Worm (Caenorhabditis elegans): ENCODE data around the gene ttr-39.

Gene ttr-39

ce11 chrIV:10085401-10086187, 4.1 kb downstream of the ttr-39 start, which contains the start of the genes col-2 and ndc-80 (continued):
- TF ChIP-seq ceh-2 (tag; optimal IDR thresholded peaks at IDR 0.05) (peak; percentile 67), ceh-34 (tag; optimal IDR thresholded peaks at IDR 0.05) (peak; percentile 57), ceh-19 (GFP tag; optimal IDR thresholded peaks at IDR 0.05) (no peak), unc-3 (GFP tag; conservative IDR thresholded peaks at IDR 0.05) (no peak), unc-3 (tag; optimal IDR thresholded peaks at IDR 0.05) (no peak), pha-4 (tag; optimal IDR thresholded peaks at IDR 0.05) (no peak), lim-6 (tag; optimal IDR thresholded peaks at IDR 0.05) (peak; percentile 33), ceh-31 (tag; optimal IDR thresholded peaks at IDR 0.05) (peak; percentile 90), ceh-9 (tag; optimal IDR thresholded peaks at IDR 0.05) (no peak), ref-2 (tag; optimal IDR thresholded peaks at IDR 0.05) (peak; percentile 48), tbx-7 (tag; optimal IDR thresholded peaks at IDR 0.05) (peak; percentile 57), lin-11 (tag; optimal IDR thresholded peaks at IDR 0.05) (no peak), fkh-6 (tag; optimal IDR thresholded peaks at IDR 0.05) (peak; percentile 36), nfya-1 (tag; optimal IDR thresholded peaks at IDR 0.05) (peak; percentile 51), hlh-13 (GFP tag; optimal IDR thresholded peaks at IDR 0.05) (no peak), rnt-1 (tag; optimal IDR thresholded peaks at IDR 0.05) (peak; percentile 25), unc-55 (GFP tag; optimal IDR thresholded peaks at IDR 0.05) (no peak)

DNA sequence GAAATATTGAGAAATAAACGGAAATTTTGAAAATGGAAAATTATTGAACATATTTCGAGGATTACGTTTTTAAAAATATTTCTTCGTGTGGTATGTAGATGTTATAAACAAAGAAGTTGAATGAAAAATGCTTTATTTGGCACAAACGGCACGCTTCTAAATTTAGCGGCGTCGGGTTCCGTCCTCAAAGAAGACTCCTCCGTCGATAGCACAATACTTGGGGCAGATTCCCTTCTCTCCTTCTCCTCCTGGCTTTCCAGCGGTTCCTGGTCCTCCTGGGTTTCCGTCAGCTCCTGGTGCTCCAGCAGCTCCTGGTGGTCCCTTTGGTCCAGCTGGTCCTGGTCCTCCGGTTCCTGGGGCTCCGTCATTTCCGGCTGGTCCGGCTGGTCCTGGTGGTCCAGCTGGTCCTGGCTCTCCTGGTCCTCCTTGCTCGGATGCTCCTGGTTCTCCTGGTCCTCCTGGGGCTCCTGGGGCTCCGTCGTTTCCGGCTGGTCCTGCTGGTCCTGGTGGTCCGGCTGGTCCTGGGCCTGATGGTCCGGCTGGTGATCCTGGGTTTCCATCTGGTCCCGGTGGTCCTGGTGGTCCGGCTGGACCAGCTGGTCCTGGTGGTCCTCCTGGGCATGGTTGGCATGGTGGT, 5.2 kb downstream of the ttr-39 start, which contains the start of gene W01B6.8:
Gene W01B6.8 (minus strand): TSS at position 51 of the 637 bp plus-strand sequence.
- TF ChIP-seq syd-9 (tag; optimal IDR thresholded peaks at IDR 0.05) (peak; percentile 9), unc-3 (GFP tag; conservative IDR thresholded peaks at IDR 0.05) (no peak), unc-3 (tag; optimal IDR thresholded peaks at IDR 0.05) (no peak), sdc-2 (tag; optimal IDR thresholded peaks at IDR 0.05) (no peak), Y22D7AL.16 (tag; optimal IDR thresholded peaks at IDR 0.05) (no peak), eyg-1 (tag; optimal IDR thresholded peaks at IDR 0.05) (no peak), pros-1 (tag; optimal IDR thresholded peaks at IDR 0.05) (no peak), elt-4 (tag; optimal IDR thresholded peaks at IDR 0.05) (peak; percentile 2), sox-2 (GFP tag; IDR thresholded peaks at IDR 0.05) (no peak)

- no peak for TF ChIP-seq pat-9 (tag; optimal IDR thresholded peaks at IDR 0.05)
- TF ChIP-seq hlh-30 (tag; optimal IDR thresholded peaks at IDR 0.05; ENCODE audit: insufficient read depth): no peak
- TF ChIP-seq ceh-6 (GFP tag; optimal IDR thresholded peaks at IDR 0.05): no peak
- no peak for TF ChIP-seq pqm-1 (tag; optimal IDR thresholded peaks at IDR 0.05)
- TF ChIP-seq nhr-232 (tag; optimal IDR thresholded peaks at IDR 0.05): no peak
- TF ChIP-seq odd-2 (tag; optimal IDR thresholded peaks at IDR 0.05): no peak
- TF ChIP-seq dmd-4 (tag; optimal IDR thresholded peaks at IDR 0.05; ENCODE audit: borderline replicate concordance): no peak
Observed at ce11 chrIV:10080816-10081215, 8.9 kb downstream of the ttr-39 start, which contains the start of gene W01B6.6. TSS of gene W01B6.6 (plus strand) at chrIV:10081116.

- TF ChIP-seq fkh-10 (GFP tag; optimal IDR thresholded peaks at IDR 0.05): no peak
- TF ChIP-seq ceh-30 (tag; optimal IDR thresholded peaks at IDR 0.05): no peak
- no peak for TF ChIP-seq ttx-3 (tag; optimal IDR thresholded peaks at IDR 0.05)
- no peak for TF ChIP-seq ceh-22 (tag; optimal IDR thresholded peaks at IDR 0.05)
- TF ChIP-seq ets-4 (tag; optimal IDR thresholded peaks at IDR 0.05): no peak
- no peak for TF ChIP-seq Y22D7AL.16 (tag; optimal IDR thresholded peaks at IDR 0.05)
- TF ChIP-seq zip-5 (tag; optimal IDR thresholded peaks at IDR 0.05): no peak
Observed at ce11 chrIV:10078003-10078402, 11.7 kb downstream of the ttr-39 start.
